Worm (Caenorhabditis elegans) whole organism, L1 larva: ENCODE results near the gene M01B2.10.
"Not testable (repeated sequence)": the region's sequence is repeated elsewhere in the genome, so short reads cannot be mapped to it uniquely, and the experiment has no call there.

ENCODE experiments used
- C34B4.2 ChIP-seq: sonication (generic microtip); optimal IDR thresholded peaks from 2 replicates; lab custom pipeline; 2017; ENCODE audit warnings: mild to moderate bottlenecking, missing genetic modification characterization, missing compliant biosample characterization
- egl-27 ChIP-seq, 2 experiments: fragments of 150-350 bp in 1 of 2; sonication (generic microtip); optimal IDR thresholded peaks; 3 replicates each; lab custom pipeline; 2017 to 2018; ENCODE audit warnings: missing biosample characterization in 2 of 2, missing genetic modification characterization in 2 of 2, missing genetic modification reagents in 2 of 2
- grh-1 ChIP-seq: fragments of 200-800 bp; sonication (Bioruptor generic); IDR thresholded peaks from 2 replicates; pipeline ENCODE4 v1.3.6; 2022; ENCODE audit warnings: missing genetic modification reagents, missing genetic modification characterization, missing compliant biosample characterization
- hlh-17 ChIP-seq: fragments of 200-800 bp; sonication (Bioruptor generic); optimal IDR thresholded peaks from 2 replicates; lab custom pipeline; 2018; ENCODE audit warnings: missing genetic modification characterization, mild to moderate bottlenecking, missing compliant biosample characterization, moderate library complexity, borderline replicate concordance
- sptf-1 ChIP-seq: fragments of 150-350 bp; optimal IDR thresholded peaks from 2 replicates; lab custom pipeline; 2014; ENCODE audit warnings: missing biosample characterization, missing genetic modification characterization
- zip-4 ChIP-seq: fragments of 200-800 bp; sonication (Bioruptor generic); optimal IDR thresholded peaks from 2 replicates; lab custom pipeline; 2018; ENCODE audit warnings: mild to moderate bottlenecking, missing genetic modification characterization, moderate library complexity, missing compliant biosample characterization

The M01B2.10 gene

ce11 chrV:15215175-15215574 is 47.1 kb downstream of the M01B2.10 start, which contains the start of gene sri-26:
sri-26 (plus strand) TSS chrV:15215475.
- not testable (repeated sequence) for TF ChIP-seq hlh-17 (GFP tag; lab: Kevin White, UChicago); C34B4.2 (tag; lab: Kevin White, UChicago); grh-1 (GFP tag; lab: Robert Waterston, UW)
- TF ChIP-seq, all 84 proteins: peak for 0; not testable (repeated sequence) for 84

- TF ChIP-seq egl-27 (tag; optimal IDR thresholded peaks at IDR 0.05; lab: Kevin White, UChicago); zip-4 (GFP tag; lab: Kevin White, UChicago); sptf-1 (tag; lab: Kevin White, UChicago): not testable (repeated sequence)
Measured at ce11 chrV:15211869-15212268, 50.4 kb downstream of the M01B2.10 start, which contains the start of gene sri-24. sri-24 (plus strand) TSS chrV:15212169.
